Worm (Caenorhabditis elegans) whole organism, L1 larva: ENCODE data around the gene pqn-39.
A peak's percentile ranks its signal among the peaks of the same experiment; 100 is the strongest.

Experiments
- C04F5.9 ChIP-seq: sonication (generic microtip); optimal IDR thresholded peaks from 2 replicates; lab custom pipeline; 2016; ENCODE audit warnings: missing genetic modification characterization, missing compliant biosample characterization
- C34B4.2 ChIP-seq: sonication (generic microtip); optimal IDR thresholded peaks from 2 replicates; lab custom pipeline; 2017; ENCODE audit warnings: mild to moderate bottlenecking, missing genetic modification characterization, missing compliant biosample characterization
- F16B12.6 ChIP-seq: fragments of 150-350 bp; optimal IDR thresholded peaks from 2 replicates; lab custom pipeline; 2014; ENCODE audit warnings: missing biosample characterization, missing genetic modification characterization
- Y116A8C.19 ChIP-seq: sonication (generic microtip); optimal IDR thresholded peaks from 2 replicates; lab custom pipeline; 2016; ENCODE audit warnings: missing compliant biosample characterization, missing genetic modification characterization, borderline replicate concordance
- aha-1 ChIP-seq: fragments of 150-350 bp; optimal IDR thresholded peaks from 2 replicates; lab custom pipeline; 2014; ENCODE audit warnings: missing biosample characterization, missing genetic modification characterization
- aly-2 ChIP-seq: fragments of 150-350 bp; optimal IDR thresholded peaks from 2 replicates; lab custom pipeline; 2014; ENCODE audit warnings: missing biosample characterization, missing genetic modification characterization
- ama-1 ChIP-seq: fragments of 150-350 bp; optimal IDR thresholded peaks from 2 replicates; lab custom pipeline; 2014
- blmp-1 ChIP-seq: fragments of 150-350 bp; optimal IDR thresholded peaks from 2 replicates; lab custom pipeline; 2014; ENCODE audit warnings: missing biosample characterization, missing genetic modification characterization
- ceh-8 ChIP-seq: fragments of 200-800 bp; sonication (Bioruptor generic); optimal IDR thresholded peaks from 2 replicates; lab custom pipeline; 2018; ENCODE audit warnings: mild to moderate bottlenecking, missing genetic modification characterization, moderate library complexity, missing compliant biosample characterization
- ceh-82 ChIP-seq, 3 experiments: fragments of 150-350 bp in 1 of 3; sonication (generic microtip) in 2 of 3; optimal IDR thresholded peaks; 2 replicates each; lab custom pipeline; 2014 to 2017; ENCODE audit warnings: missing biosample characterization in 3 of 3, missing genetic modification characterization in 3 of 3
- ceh-88 ChIP-seq: fragments of 200-800 bp; sonication (Bioruptor generic); IDR thresholded peaks from 2 replicates; pipeline ENCODE4 v1.3.6; 2022; ENCODE audit warnings: missing genetic modification characterization, missing compliant biosample characterization
- ceh-90 ChIP-seq: sonication (generic microtip); optimal IDR thresholded peaks from 2 replicates; lab custom pipeline; 2016; ENCODE audit warnings: missing genetic modification characterization, missing compliant biosample characterization
- ces-1 ChIP-seq: fragments of 150-350 bp; optimal IDR thresholded peaks from 2 replicates; lab custom pipeline; 2014; ENCODE audit warnings: missing biosample characterization, missing genetic modification reagents, missing genetic modification characterization
- efl-3 ChIP-seq: fragments of 200-800 bp; sonication (Bioruptor generic); optimal IDR thresholded peaks from 2 replicates; lab custom pipeline; 2018; ENCODE audit warnings: mild to moderate bottlenecking, missing genetic modification characterization, missing compliant biosample characterization
- elt-2 ChIP-seq: sonication (generic microtip); optimal IDR thresholded peaks from 2 replicates; lab custom pipeline; 2016; ENCODE audit warnings: missing genetic modification characterization, mild to moderate bottlenecking, inconsistent platforms, missing compliant biosample characterization, missing genetic modification reagents
- elt-3 ChIP-seq, 6 experiments: fragments of 150-350 bp in 1 of 6; sonication (generic microtip); optimal IDR thresholded peaks; 2 replicates each; lab custom pipeline; 2017 to 2018; ENCODE audit warnings: missing biosample characterization in 6 of 6, missing genetic modification characterization in 6 of 6, inconsistent platforms in 1 of 6
- fkh-8 ChIP-seq: sonication (generic microtip); optimal IDR thresholded peaks from 2 replicates; lab custom pipeline; 2016; ENCODE audit warnings: mild to moderate bottlenecking, missing genetic modification characterization, missing compliant biosample characterization
- fos-1 ChIP-seq: fragments of 150-350 bp; optimal IDR thresholded peaks from 2 replicates; lab custom pipeline; 2014; ENCODE audit warnings: missing biosample characterization, missing genetic modification characterization
- grh-1 ChIP-seq: fragments of 200-800 bp; sonication (Bioruptor generic); IDR thresholded peaks from 2 replicates; pipeline ENCODE4 v1.3.6; 2022; ENCODE audit warnings: missing genetic modification reagents, missing genetic modification characterization, missing compliant biosample characterization
- hlh-17 ChIP-seq: fragments of 200-800 bp; sonication (Bioruptor generic); optimal IDR thresholded peaks from 2 replicates; lab custom pipeline; 2018; ENCODE audit warnings: missing genetic modification characterization, mild to moderate bottlenecking, missing compliant biosample characterization, moderate library complexity, borderline replicate concordance
- hlh-4 ChIP-seq: sonication (generic microtip); optimal IDR thresholded peaks from 2 replicates; lab custom pipeline; 2016; ENCODE audit warnings: mild to moderate bottlenecking, missing genetic modification characterization, missing compliant biosample characterization
- jun-1 ChIP-seq: fragments of 150-350 bp; optimal IDR thresholded peaks from 2 replicates; lab custom pipeline; 2014; ENCODE audit warnings: missing biosample characterization, missing genetic modification reagents, missing genetic modification characterization
- lin-13 ChIP-seq: fragments of 150-350 bp; optimal IDR thresholded peaks from 2 replicates; lab custom pipeline; 2014; ENCODE audit warnings: missing biosample characterization, missing genetic modification reagents, missing genetic modification characterization
- lin-15B ChIP-seq: fragments of 150-350 bp; sonication (generic microtip); optimal IDR thresholded peaks from 3 replicates; lab custom pipeline; 2014; ENCODE audit warnings: missing biosample characterization, missing genetic modification characterization
- lin-35 ChIP-seq, 2 experiments: fragments of 150-350 bp; optimal IDR thresholded peaks; 2 replicates each; lab custom pipeline; 2014; ENCODE audit warnings: missing biosample characterization in 2 of 2, missing genetic modification characterization in 2 of 2, missing genetic modification reagents in 2 of 2
- lin-39 ChIP-seq: fragments of 150-350 bp; optimal IDR thresholded peaks from 2 replicates; lab custom pipeline; 2014; ENCODE audit warnings: missing biosample characterization, missing genetic modification reagents, missing genetic modification characterization
- lir-3 ChIP-seq: sonication (generic microtip); optimal IDR thresholded peaks from 2 replicates; lab custom pipeline; 2016; ENCODE audit warnings: mild to moderate bottlenecking, missing genetic modification characterization, moderate library complexity, missing compliant biosample characterization; ENCODE audit not compliant: poor library complexity
- lsy-2 ChIP-seq, 2 experiments: fragments of 150-350 bp; optimal IDR thresholded peaks; 2 replicates each; lab custom pipeline; 2014; ENCODE audit warnings: missing biosample characterization in 2 of 2, missing genetic modification characterization in 2 of 2
- mdl-1 ChIP-seq, 2 experiments: fragments of 150-350 bp; optimal IDR thresholded peaks; 2 replicates each; lab custom pipeline; 2014 to 2017; ENCODE audit warnings: missing biosample characterization in 2 of 2, missing genetic modification characterization in 2 of 2, inconsistent platforms in 1 of 2
- mef-2 ChIP-seq: fragments of 150-350 bp; optimal IDR thresholded peaks from 2 replicates; lab custom pipeline; 2014; ENCODE audit warnings: missing biosample characterization, missing genetic modification characterization
- nhr-11 ChIP-seq: fragments of 150-350 bp; optimal IDR thresholded peaks from 2 replicates; lab custom pipeline; 2014; ENCODE audit warnings: missing biosample characterization, missing genetic modification characterization
- nhr-12 ChIP-seq: sonication (generic microtip); optimal IDR thresholded peaks from 2 replicates; lab custom pipeline; 2017; ENCODE audit warnings: missing biosample characterization, missing genetic modification characterization
- nhr-20 ChIP-seq: sonication (generic microtip); optimal IDR thresholded peaks from 2 replicates; lab custom pipeline; 2016; ENCODE audit warnings: mild to moderate bottlenecking, missing genetic modification characterization, missing compliant biosample characterization
- nhr-71 ChIP-seq: sonication (generic microtip); optimal IDR thresholded peaks from 2 replicates; lab custom pipeline; 2016; ENCODE audit warnings: mild to moderate bottlenecking, missing genetic modification characterization, moderate library complexity, missing compliant biosample characterization
- nhr-85 ChIP-seq: sonication (generic microtip); peaks from one replicate; lab custom pipeline; 2016; ENCODE audit warnings: missing genetic modification characterization, inconsistent platforms, missing compliant biosample characterization
- pag-3 ChIP-seq: sonication (generic microtip); optimal IDR thresholded peaks from 2 replicates; lab custom pipeline; 2017; ENCODE audit warnings: missing genetic modification characterization, mild to moderate bottlenecking, missing compliant biosample characterization, antibody characterized with exemption, borderline replicate concordance; ENCODE audit not compliant: insufficient read depth
- pax-3 ChIP-seq: fragments of 200-800 bp; sonication (Bioruptor generic); optimal IDR thresholded peaks from 2 replicates; lab custom pipeline; 2018; ENCODE audit warnings: mild to moderate bottlenecking, missing genetic modification characterization, moderate library complexity, missing compliant biosample characterization
- pqm-1 ChIP-seq: sonication (generic microtip); optimal IDR thresholded peaks from 3 replicates; lab custom pipeline; 2017; ENCODE audit warnings: missing biosample characterization, missing genetic modification characterization
- rnt-1 ChIP-seq: sonication (generic microtip); optimal IDR thresholded peaks from 2 replicates; lab custom pipeline; 2016; ENCODE audit warnings: mild to moderate bottlenecking, missing genetic modification characterization, moderate library complexity, missing compliant biosample characterization
- snpc-4 ChIP-seq: fragments of 150-350 bp; optimal IDR thresholded peaks from 2 replicates; lab custom pipeline; 2014; ENCODE audit warnings: missing biosample characterization, missing genetic modification characterization
- sox-4 ChIP-seq: sonication (generic microtip); optimal IDR thresholded peaks from 2 replicates; lab custom pipeline; 2016; ENCODE audit warnings: missing genetic modification characterization, missing compliant biosample characterization
- sptf-1 ChIP-seq: fragments of 150-350 bp; optimal IDR thresholded peaks from 2 replicates; lab custom pipeline; 2014; ENCODE audit warnings: missing biosample characterization, missing genetic modification characterization
- sup-37 ChIP-seq: fragments of 200-800 bp; sonication (Bioruptor generic); optimal IDR thresholded peaks from 2 replicates; lab custom pipeline; 2018; ENCODE audit warnings: mild to moderate bottlenecking, missing genetic modification characterization, missing compliant biosample characterization
- swsn-7 ChIP-seq: sonication (generic microtip); optimal IDR thresholded peaks from 2 replicates; lab custom pipeline; 2016; ENCODE audit warnings: missing genetic modification characterization, missing compliant biosample characterization
- tbx-2 ChIP-seq: sonication (generic microtip); optimal IDR thresholded peaks from 2 replicates; lab custom pipeline; 2016; ENCODE audit warnings: missing genetic modification characterization, missing compliant biosample characterization
- tlp-1 ChIP-seq: fragments of 150-350 bp; optimal IDR thresholded peaks from 2 replicates; lab custom pipeline; 2014; ENCODE audit warnings: missing biosample characterization, missing genetic modification characterization
- unc-130 ChIP-seq: fragments of 150-350 bp; optimal IDR thresholded peaks from 2 replicates; lab custom pipeline; 2017; ENCODE audit warnings: missing biosample characterization, missing genetic modification characterization, inconsistent platforms
- unc-30 ChIP-seq: sonication (generic microtip); optimal IDR thresholded peaks from 2 replicates; lab custom pipeline; 2017; ENCODE audit warnings: missing biosample characterization, missing genetic modification characterization
- unc-62 ChIP-seq: fragments of 150-350 bp; optimal IDR thresholded peaks from 2 replicates; lab custom pipeline; 2014; ENCODE audit warnings: missing biosample characterization, missing genetic modification reagents, missing genetic modification characterization
- vab-15 ChIP-seq: sonication (generic microtip); optimal IDR thresholded peaks from 2 replicates; lab custom pipeline; 2017; ENCODE audit warnings: missing genotype, mild to moderate bottlenecking, missing genetic modification characterization, missing compliant biosample characterization
- xbp-1 ChIP-seq: sonication (generic microtip); optimal IDR thresholded peaks from 2 replicates; lab custom pipeline; 2016; ENCODE audit warnings: missing genetic modification characterization, missing compliant biosample characterization
- zag-1 ChIP-seq: fragments of 150-350 bp; optimal IDR thresholded peaks from 2 replicates; lab custom pipeline; 2014; ENCODE audit warnings: missing biosample characterization, missing genetic modification characterization
- zip-4 ChIP-seq: fragments of 200-800 bp; sonication (Bioruptor generic); optimal IDR thresholded peaks from 2 replicates; lab custom pipeline; 2018; ENCODE audit warnings: mild to moderate bottlenecking, missing genetic modification characterization, moderate library complexity, missing compliant biosample characterization
- ztf-4 ChIP-seq: fragments of 150-350 bp; optimal IDR thresholded peaks from 2 replicates; lab custom pipeline; 2014; ENCODE audit warnings: missing biosample characterization, missing genetic modification characterization

pqn-39 gene

ce11 chrX:13941296-13941695, 27.2 kb downstream of the pqn-39 start (continued):
- peak; percentile 83 for TF ChIP-seq nhr-85 (tag; lab: Kevin White, UChicago)
- TF ChIP-seq nhr-71 (tag; lab: Kevin White, UChicago) = peak; percentile 16
- TF ChIP-seq sup-37 (GFP tag; lab: Kevin White, UChicago) = no peak
- peak in 1 of 2 experiments; percentile 28 for TF ChIP-seq lsy-2 (tag; optimal IDR thresholded peaks at IDR 0.05; lab: Kevin White, UChicago)
- no peak for TF ChIP-seq aly-2
- TF ChIP-seq vab-15 (tag; lab: Kevin White, UChicago) = no peak
- TF ChIP-seq snpc-4 = no peak
- no peak for TF ChIP-seq Y116A8C.19
- no peak for TF ChIP-seq lin-15B (tag; lab: Kevin White, UChicago)
- no peak for TF ChIP-seq ces-1 (GFP tag; lab: Kevin White, UChicago)
- TF ChIP-seq unc-62 (GFP tag; lab: Kevin White, UChicago) = no peak
- TF ChIP-seq xbp-1 (tag; lab: Kevin White, UChicago) = no peak
- no peak for TF ChIP-seq zag-1
- TF ChIP-seq jun-1 (tag; lab: Kevin White, UChicago) = no peak
- TF ChIP-seq fos-1 (tag; lab: Kevin White, UChicago) = no peak
- TF ChIP-seq lin-13 (GFP tag; lab: Kevin White, UChicago) = no peak
- no peak for TF ChIP-seq elt-2
- TF ChIP-seq ceh-90 (tag; lab: Kevin White, UChicago) = no peak
- peak in 1 of 2 experiments; percentile 24 for TF ChIP-seq mdl-1 (tag; optimal IDR thresholded peaks at IDR 0.05; lab: Kevin White, UChicago)
- TF ChIP-seq aha-1 (tag; lab: Kevin White, UChicago) = no peak
- TF ChIP-seq F16B12.6 (tag; lab: Kevin White, UChicago) = no peak
- TF ChIP-seq unc-30 = no peak
- no peak for TF ChIP-seq unc-130
- peak in 1 of 2 experiments; percentile 29 for TF ChIP-seq lin-35 (GFP tag; optimal IDR thresholded peaks at IDR 0.05; lab: Kevin White, UChicago)
- TF ChIP-seq nhr-20 = no peak
- TF ChIP-seq pqm-1 (tag; lab: Kevin White, UChicago) = no peak
- TF ChIP-seq blmp-1 (tag; lab: Kevin White, UChicago) = peak; percentile 51
- TF ChIP-seq hlh-17 = no peak
- TF ChIP-seq rnt-1 (tag; lab: Kevin White, UChicago) = no peak
- TF ChIP-seq pax-3 (tag; lab: Kevin White, UChicago) = no peak
- TF ChIP-seq swsn-7 (tag; lab: Kevin White, UChicago) = no peak
- no peak for TF ChIP-seq hlh-4 (tag; lab: Kevin White, UChicago)
- TF ChIP-seq C34B4.2 = no peak
- no peak for TF ChIP-seq lir-3 (tag; lab: Kevin White, UChicago)
- TF ChIP-seq pag-3 = no peak
- no peak for TF ChIP-seq zip-4 (GFP tag; lab: Kevin White, UChicago)
- TF ChIP-seq grh-1 (GFP tag; lab: Robert Waterston, UW) = no peak
- TF ChIP-seq fkh-8 (tag; lab: Kevin White, UChicago) = no peak
- TF ChIP-seq efl-3 (GFP tag; lab: Kevin White, UChicago) = no peak
- no peak for TF ChIP-seq ztf-4 (tag; lab: Kevin White, UChicago)
- no peak for TF ChIP-seq ceh-8 (GFP tag; lab: Kevin White, UChicago)
- no peak for TF ChIP-seq nhr-12 (tag; lab: Kevin White, UChicago)
- TF ChIP-seq lin-39 (tag; lab: Kevin White, UChicago) = no peak
- TF ChIP-seq mef-2 (tag; lab: Kevin White, UChicago) = no peak
- no peak for TF ChIP-seq sptf-1 (tag; lab: Kevin White, UChicago)
- TF ChIP-seq ama-1 (lab: Kevin White, UChicago) = no peak
- TF ChIP-seq tlp-1 (tag; lab: Kevin White, UChicago) = no peak
- TF ChIP-seq ceh-88 = no peak
- no peak for TF ChIP-seq ceh-82 (tag; optimal IDR thresholded peaks at IDR 0.05; lab: Kevin White, UChicago)
- TF ChIP-seq C04F5.9 = no peak
- TF ChIP-seq nhr-11 (tag; lab: Kevin White, UChicago) = no peak
- no peak for TF ChIP-seq sox-4
- peak in 3 of 6 experiments; percentile 47 to 83 (median 65) for TF ChIP-seq elt-3 (tag; optimal IDR thresholded peaks at IDR 0.05; lab: Kevin White, UChicago)
- TF ChIP-seq tbx-2 (tag; lab: Kevin White, UChicago) = no peak
